Worm (Caenorhabditis elegans) whole organism, L1 larva: Measurements from ENCODE around the gene C07B5.4.

Source experiments
- C16A3.4 ChIP-seq: fragments of 150-350 bp; optimal IDR thresholded peaks from 2 replicates; lab custom pipeline; 2014; ENCODE audit warnings: missing biosample characterization, missing genetic modification characterization
- Y116A8C.19 ChIP-seq: sonication (generic microtip); optimal IDR thresholded peaks from 2 replicates; lab custom pipeline; 2016; ENCODE audit warnings: missing compliant biosample characterization, missing genetic modification characterization, borderline replicate concordance
- aha-1 ChIP-seq: fragments of 150-350 bp; optimal IDR thresholded peaks from 2 replicates; lab custom pipeline; 2014; ENCODE audit warnings: missing biosample characterization, missing genetic modification characterization
- aly-2 ChIP-seq: fragments of 150-350 bp; optimal IDR thresholded peaks from 2 replicates; lab custom pipeline; 2014; ENCODE audit warnings: missing biosample characterization, missing genetic modification characterization
- blmp-1 ChIP-seq: fragments of 150-350 bp; optimal IDR thresholded peaks from 2 replicates; lab custom pipeline; 2014; ENCODE audit warnings: missing biosample characterization, missing genetic modification characterization
- ceh-63 ChIP-seq: fragments of 200-800 bp; sonication (Bioruptor generic); optimal IDR thresholded peaks from 2 replicates; lab custom pipeline; 2018; ENCODE audit warnings: mild to moderate bottlenecking, missing genetic modification characterization, missing compliant biosample characterization
- ceh-88 ChIP-seq: fragments of 200-800 bp; sonication (Bioruptor generic); IDR thresholded peaks from 2 replicates; pipeline ENCODE4 v1.3.6; 2022; ENCODE audit warnings: missing genetic modification characterization, missing compliant biosample characterization
- ceh-90 ChIP-seq: sonication (generic microtip); optimal IDR thresholded peaks from 2 replicates; lab custom pipeline; 2016; ENCODE audit warnings: missing genetic modification characterization, missing compliant biosample characterization
- elt-3 ChIP-seq, 6 experiments: fragments of 150-350 bp in 1 of 6; sonication (generic microtip); optimal IDR thresholded peaks; 2 replicates each; lab custom pipeline; 2017 to 2018; ENCODE audit warnings: missing biosample characterization in 6 of 6, missing genetic modification characterization in 6 of 6, inconsistent platforms in 1 of 6
- ets-5 ChIP-seq: fragments of 200-800 bp; sonication (Bioruptor generic); IDR thresholded peaks from 2 replicates; pipeline ENCODE4 v1.3.6; 2022; ENCODE audit warnings: missing genetic modification characterization, missing compliant biosample characterization
- fkh-4 ChIP-seq: sonication (generic microtip); optimal IDR thresholded peaks from 2 replicates; lab custom pipeline; 2016; ENCODE audit warnings: missing compliant biosample characterization, missing genetic modification characterization, borderline replicate concordance
- fkh-8 ChIP-seq: sonication (generic microtip); optimal IDR thresholded peaks from 2 replicates; lab custom pipeline; 2016; ENCODE audit warnings: mild to moderate bottlenecking, missing genetic modification characterization, missing compliant biosample characterization
- fos-1 ChIP-seq: fragments of 150-350 bp; optimal IDR thresholded peaks from 2 replicates; lab custom pipeline; 2014; ENCODE audit warnings: missing biosample characterization, missing genetic modification characterization
- grh-1 ChIP-seq: fragments of 200-800 bp; sonication (Bioruptor generic); IDR thresholded peaks from 2 replicates; pipeline ENCODE4 v1.3.6; 2022; ENCODE audit warnings: missing genetic modification reagents, missing genetic modification characterization, missing compliant biosample characterization
- irx-1 ChIP-seq: sonication (generic microtip); optimal IDR thresholded peaks from 2 replicates; lab custom pipeline; 2016; ENCODE audit warnings: missing genetic modification characterization, missing compliant biosample characterization
- jun-1 ChIP-seq: fragments of 150-350 bp; optimal IDR thresholded peaks from 2 replicates; lab custom pipeline; 2014; ENCODE audit warnings: missing biosample characterization, missing genetic modification reagents, missing genetic modification characterization
- lin-14 ChIP-seq: fragments of 200-800 bp; sonication (Bioruptor generic); optimal IDR thresholded peaks from 2 replicates; lab custom pipeline; 2018; ENCODE audit warnings: mild to moderate bottlenecking, missing genetic modification characterization, moderate library complexity, missing compliant biosample characterization
- lin-15B ChIP-seq: fragments of 150-350 bp; sonication (generic microtip); optimal IDR thresholded peaks from 3 replicates; lab custom pipeline; 2014; ENCODE audit warnings: missing biosample characterization, missing genetic modification characterization
- lin-35 ChIP-seq, 2 experiments: fragments of 150-350 bp; optimal IDR thresholded peaks; 2 replicates each; lab custom pipeline; 2014; ENCODE audit warnings: missing biosample characterization in 2 of 2, missing genetic modification characterization in 2 of 2, missing genetic modification reagents in 2 of 2
- lir-3 ChIP-seq: sonication (generic microtip); optimal IDR thresholded peaks from 2 replicates; lab custom pipeline; 2016; ENCODE audit warnings: mild to moderate bottlenecking, missing genetic modification characterization, moderate library complexity, missing compliant biosample characterization; ENCODE audit not compliant: poor library complexity
- mab-9 ChIP-seq: fragments of 200-800 bp; sonication (Bioruptor generic); IDR thresholded peaks from 2 replicates; pipeline ENCODE4 v1.3.6; 2022; ENCODE audit warnings: missing genetic modification reagents, missing genetic modification characterization, missing compliant biosample characterization
- mdl-1 ChIP-seq, 2 experiments: fragments of 150-350 bp; optimal IDR thresholded peaks; 2 replicates each; lab custom pipeline; 2014 to 2017; ENCODE audit warnings: missing biosample characterization in 2 of 2, missing genetic modification characterization in 2 of 2, inconsistent platforms in 1 of 2
- mep-1 ChIP-seq: fragments of 150-350 bp; optimal IDR thresholded peaks from 2 replicates; lab custom pipeline; 2014; ENCODE audit warnings: missing biosample characterization, missing genetic modification characterization
- nhr-11 ChIP-seq: fragments of 150-350 bp; optimal IDR thresholded peaks from 2 replicates; lab custom pipeline; 2014; ENCODE audit warnings: missing biosample characterization, missing genetic modification characterization
- nhr-12 ChIP-seq: sonication (generic microtip); optimal IDR thresholded peaks from 2 replicates; lab custom pipeline; 2017; ENCODE audit warnings: missing biosample characterization, missing genetic modification characterization
- nhr-19 ChIP-seq: fragments of 200-800 bp; sonication (Bioruptor generic); conservative IDR thresholded peaks from 2 replicates; pipeline ENCODE4 v1.3.6; 2022; ENCODE audit warnings: missing genetic modification characterization, missing compliant biosample characterization
- nhr-20 ChIP-seq: sonication (generic microtip); optimal IDR thresholded peaks from 2 replicates; lab custom pipeline; 2016; ENCODE audit warnings: mild to moderate bottlenecking, missing genetic modification characterization, missing compliant biosample characterization
- nhr-47 ChIP-seq: sonication (generic microtip); optimal IDR thresholded peaks from 2 replicates; lab custom pipeline; 2016; ENCODE audit warnings: mild to moderate bottlenecking, missing genetic modification characterization, moderate library complexity, missing compliant biosample characterization
- nhr-71 ChIP-seq: sonication (generic microtip); optimal IDR thresholded peaks from 2 replicates; lab custom pipeline; 2016; ENCODE audit warnings: mild to moderate bottlenecking, missing genetic modification characterization, moderate library complexity, missing compliant biosample characterization
- nhr-76 ChIP-seq: sonication (generic microtip); optimal IDR thresholded peaks from 2 replicates; lab custom pipeline; 2017; ENCODE audit warnings: missing biosample characterization, missing genetic modification characterization
- nhr-77 ChIP-seq: fragments of 150-350 bp; optimal IDR thresholded peaks from 2 replicates; lab custom pipeline; 2014; ENCODE audit warnings: missing biosample characterization, missing genetic modification characterization
- nhr-85 ChIP-seq: sonication (generic microtip); peaks from one replicate; lab custom pipeline; 2016; ENCODE audit warnings: missing genetic modification characterization, inconsistent platforms, missing compliant biosample characterization
- nhr-90 ChIP-seq: sonication (generic microtip); optimal IDR thresholded peaks from 2 replicates; lab custom pipeline; 2016; ENCODE audit warnings: mild to moderate bottlenecking, missing genetic modification characterization, missing compliant biosample characterization; ENCODE audit not compliant: poor library complexity
- pag-3 ChIP-seq: sonication (generic microtip); optimal IDR thresholded peaks from 2 replicates; lab custom pipeline; 2017; ENCODE audit warnings: missing genetic modification characterization, mild to moderate bottlenecking, missing compliant biosample characterization, antibody characterized with exemption, borderline replicate concordance; ENCODE audit not compliant: insufficient read depth
- pax-3 ChIP-seq: fragments of 200-800 bp; sonication (Bioruptor generic); optimal IDR thresholded peaks from 2 replicates; lab custom pipeline; 2018; ENCODE audit warnings: mild to moderate bottlenecking, missing genetic modification characterization, moderate library complexity, missing compliant biosample characterization
- skn-1 ChIP-seq: fragments of 150-350 bp; optimal IDR thresholded peaks from 2 replicates; lab custom pipeline; 2014; ENCODE audit warnings: missing biosample characterization, missing genetic modification characterization
- snu-23 ChIP-seq: sonication (generic microtip); optimal IDR thresholded peaks from 2 replicates; lab custom pipeline; 2016; ENCODE audit warnings: missing genetic modification characterization, missing compliant biosample characterization
- sox-4 ChIP-seq: sonication (generic microtip); optimal IDR thresholded peaks from 2 replicates; lab custom pipeline; 2016; ENCODE audit warnings: missing genetic modification characterization, missing compliant biosample characterization
- sup-37 ChIP-seq: fragments of 200-800 bp; sonication (Bioruptor generic); optimal IDR thresholded peaks from 2 replicates; lab custom pipeline; 2018; ENCODE audit warnings: mild to moderate bottlenecking, missing genetic modification characterization, missing compliant biosample characterization
- tbx-2 ChIP-seq: sonication (generic microtip); optimal IDR thresholded peaks from 2 replicates; lab custom pipeline; 2016; ENCODE audit warnings: missing genetic modification characterization, missing compliant biosample characterization
- unc-98 ChIP-seq: fragments of 200-800 bp; sonication (Bioruptor generic); IDR thresholded peaks from 2 replicates; pipeline ENCODE4 v1.3.6; 2022; ENCODE audit warnings: missing genetic modification characterization, missing compliant biosample characterization
- zag-1 ChIP-seq: fragments of 150-350 bp; optimal IDR thresholded peaks from 2 replicates; lab custom pipeline; 2014; ENCODE audit warnings: missing biosample characterization, missing genetic modification characterization

C07B5.4 gene

DNA sequence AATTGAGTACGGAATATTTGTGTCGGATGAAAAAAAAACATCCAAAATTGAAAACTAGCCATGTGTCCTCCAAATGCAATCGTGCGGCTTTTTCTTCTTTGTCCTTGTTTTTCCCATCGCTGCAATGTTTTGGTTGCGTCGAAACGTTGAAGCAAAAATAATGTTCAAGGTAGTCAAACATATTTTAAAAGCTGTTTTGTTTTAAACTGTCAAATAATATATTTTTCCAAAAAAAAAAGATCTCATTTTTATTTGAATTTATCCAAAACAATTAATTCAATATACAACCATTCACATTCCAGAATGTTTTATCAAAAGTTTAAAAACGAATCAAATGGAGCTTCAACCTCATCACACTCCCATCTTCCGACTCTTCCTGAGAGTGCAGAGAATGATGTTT is 10.7 kb upstream of the C07B5.4 start, which contains the start of gene C07B5.6:
Gene C07B5.6 (plus strand): TSS at position 301 of the 400 bp plus-strand sequence.
- TF ChIP-seq Y116A8C.19 (tag; lab: Kevin White, UChicago), result no peak
- no peak for TF ChIP-seq nhr-11 (tag; lab: Kevin White, UChicago)
- no peak for TF ChIP-seq fkh-8 (tag; lab: Kevin White, UChicago)
- no peak for TF ChIP-seq fkh-4 (tag; lab: Kevin White, UChicago)
- no peak for TF ChIP-seq aly-2

DNA sequence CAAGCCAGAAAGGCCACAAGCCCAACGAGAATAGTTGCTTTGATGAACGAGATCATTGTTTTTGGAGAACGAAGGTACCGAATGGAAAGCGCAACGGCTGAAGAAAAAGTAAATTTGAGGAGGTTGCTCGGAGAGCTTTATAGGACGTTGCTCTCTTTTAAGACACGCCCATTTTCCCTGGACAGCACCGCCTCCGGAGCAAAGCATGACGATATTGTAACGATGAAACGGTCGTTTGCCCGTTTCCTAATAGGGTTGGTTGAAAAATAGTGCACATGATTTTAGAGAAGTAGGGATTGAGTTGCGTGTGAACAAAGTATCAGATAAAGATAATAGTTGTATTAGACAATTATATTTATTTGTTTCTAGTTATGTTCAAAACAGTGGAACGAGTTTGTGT is 6.3 kb upstream of the C07B5.4 start, which contains the start of gene C07B5.3:
Gene C07B5.3 (minus strand): TSS at position 101 of the 400 bp plus-strand sequence.
- TF ChIP-seq fos-1 (tag; lab: Kevin White, UChicago), result no peak
- no peak for TF ChIP-seq nhr-47 (tag; lab: Kevin White, UChicago)
- no peak for TF ChIP-seq mab-9 (GFP tag; lab: Robert Waterston, UW)
- no peak for TF ChIP-seq ceh-63 (GFP tag; lab: Kevin White, UChicago)
- no peak for TF ChIP-seq nhr-19 (GFP tag; lab: Robert Waterston, UW)
- TF ChIP-seq tbx-2 (tag; lab: Kevin White, UChicago), result no peak
- TF ChIP-seq nhr-71 (tag; lab: Kevin White, UChicago), result no peak
- no peak for TF ChIP-seq unc-98 (GFP tag; lab: Robert Waterston, UW)
- TF ChIP-seq nhr-11 (tag; lab: Kevin White, UChicago), result no peak
- no peak for TF ChIP-seq nhr-12 (tag; lab: Kevin White, UChicago)
- TF ChIP-seq nhr-76 (tag; lab: Kevin White, UChicago), result no peak
- no peak for TF ChIP-seq nhr-77 (tag; lab: Kevin White, UChicago)
- TF ChIP-seq jun-1 (tag; lab: Kevin White, UChicago), result no peak
- no peak for TF ChIP-seq ets-5
- TF ChIP-seq zag-1, result no peak
- TF ChIP-seq pag-3 (tag; lab: Kevin White, UChicago), result no peak
- TF ChIP-seq ceh-90 (tag; lab: Kevin White, UChicago), result no peak
- TF ChIP-seq, all 84 proteins: peak for 0

ce11 chrX:9527898-9528297 is 1.6 kb upstream of the C07B5.4 start:
- no peak; the same call in 1 of the 2 replicates for TF ChIP-seq nhr-19 (GFP tag; lab: Robert Waterston, UW)
- TF ChIP-seq snu-23, result peak; percentile 46
- TF ChIP-seq ceh-88, result no peak
- peak; percentile 4 for TF ChIP-seq tbx-2 (tag; lab: Kevin White, UChicago)
- TF ChIP-seq nhr-20 (tag; lab: Kevin White, UChicago), result peak; percentile 63
- peak; percentile 10 for TF ChIP-seq skn-1 (tag; lab: Kevin White, UChicago)
- peak; percentile 2 for TF ChIP-seq mep-1
- no peak for TF ChIP-seq lir-3 (tag; lab: Kevin White, UChicago)
- peak in 1 of 2 experiments; percentile 5 for TF ChIP-seq mdl-1 (tag; optimal IDR thresholded peaks at IDR 0.05; lab: Kevin White, UChicago)
- TF ChIP-seq nhr-12 (tag; lab: Kevin White, UChicago), result no peak
- no peak for TF ChIP-seq aha-1 (tag; lab: Kevin White, UChicago)
- peak; percentile 39 for TF ChIP-seq nhr-71 (tag; lab: Kevin White, UChicago)
- TF ChIP-seq lin-35 (GFP tag; optimal IDR thresholded peaks at IDR 0.05; lab: Kevin White, UChicago), result peak in 1 of 2 experiments; percentile 38
- TF ChIP-seq nhr-85 (tag; lab: Kevin White, UChicago), result peak; percentile 86
- TF ChIP-seq elt-3 (tag; optimal IDR thresholded peaks at IDR 0.05; lab: Kevin White, UChicago), result peak in 3 of 6 experiments; percentile 24 to 76 (median 51)
- no peak for TF ChIP-seq fos-1 (tag; lab: Kevin White, UChicago)
- peak; percentile 26 for TF ChIP-seq nhr-90 (tag; lab: Kevin White, UChicago)
- TF ChIP-seq sup-37 (GFP tag; lab: Kevin White, UChicago), result no peak
- TF ChIP-seq lin-14, result peak; percentile 37
- TF ChIP-seq irx-1, result peak; percentile 25
- TF ChIP-seq sox-4, result no peak
- no peak for TF ChIP-seq mab-9 (GFP tag; lab: Robert Waterston, UW)
- peak; percentile 85 for TF ChIP-seq blmp-1 (tag; lab: Kevin White, UChicago)
- TF ChIP-seq jun-1 (tag; lab: Kevin White, UChicago), result no peak
- TF ChIP-seq grh-1, result no peak
- TF ChIP-seq lin-15B (tag; lab: Kevin White, UChicago), result no peak
- TF ChIP-seq pax-3, result no peak
- TF ChIP-seq C16A3.4 (tag; lab: Kevin White, UChicago), result no peak
- TF ChIP-seq, all 84 proteins: peak for 14
